Fruit fly (Drosophila melanogaster): ENCODE measurements around the gene CG34393.

CG34393 gene

dm6 chr2L:3158260-3159072 lies 41.8 kb downstream of the CG34393 start (continued):
- TF ChIP-seq dan (GFP tag; IDR thresholded peaks at IDR 0.05) (no peak), CTCF (GFP tag; optimal IDR thresholded peaks at IDR 0.05) (peak; percentile 32), lmd (GFP tag; IDR thresholded peaks at IDR 0.05) (peak; percentile 30; the same call in 1 of the 2 replicates), CG15601 (tag; optimal IDR thresholded peaks at IDR 0.05) (peak; percentile 19), CG2202 (tag; optimal IDR thresholded peaks at IDR 0.05) (no peak), Lpt (GFP tag; optimal IDR thresholded peaks at IDR 0.05) (no peak), CG12769 (tag; optimal IDR thresholded peaks at IDR 0.05) (no peak), CG12391 (tag; optimal IDR thresholded peaks at IDR 0.05) (peak; percentile 19), D19A (tag; optimal IDR thresholded peaks at IDR 0.05) (peak; percentile 22), Fer3 (tag; optimal IDR thresholded peaks at IDR 0.05) (no peak), ato (GFP tag; IDR thresholded peaks at IDR 0.05; ENCODE audit: partially characterized antibody) (no peak), yki (optimal IDR thresholded peaks at IDR 0.05) (no peak), CG11247 (GFP tag; IDR thresholded peaks at IDR 0.05) (no peak), Oaz (GFP tag; IDR thresholded peaks at IDR 0.05) (no peak), Scr (GFP tag; IDR thresholded peaks at IDR 0.05; ENCODE audit: partially characterized antibody) (0 out of 2 replicates have a peak, but pooled peaks have one; percentile 9), inv (GFP tag; IDR thresholded peaks at IDR 0.05; ENCODE audit: partially characterized antibody) (peak; percentile 22; the same call in 1 of the 2 replicates), Drgx (GFP tag; IDR thresholded peaks at IDR 0.05) (peak; percentile 19; the same call in 1 of the 2 replicates), Lhr (GFP tag; optimal IDR thresholded peaks at IDR 0.05) (no peak), CG4707 (GFP tag; optimal IDR thresholded peaks at IDR 0.05) (peak; percentile 51), sd (tag; optimal IDR thresholded peaks at IDR 0.05) (peak; percentile 83), CG34376 (GFP tag; optimal IDR thresholded peaks at IDR 0.05) (peak; percentile 66), ap (GFP tag; IDR thresholded peaks at IDR 0.05) (0 out of 2 replicates have a peak, but pooled peaks have one; percentile 5), eve (GFP tag; optimal IDR thresholded peaks at IDR 0.05) (peak in 1 of 2 experiments; percentile 47), amos (GFP tag; IDR thresholded peaks at IDR 0.05; ENCODE audit: partially characterized antibody) (peak; percentile 33; the same call in 1 of the 2 replicates), MTF-1 (GFP tag; optimal IDR thresholded peaks at IDR 0.05; ENCODE audit: borderline replicate concordance) (peak; percentile 26), esg (GFP tag; conservative IDR thresholded peaks at IDR 0.05) (no peak), Antp (GFP tag; optimal IDR thresholded peaks at IDR 0.05) (no peak), Hand (GFP tag; optimal IDR thresholded peaks at IDR 0.05) (peak; percentile 26), ewg (GFP tag; optimal IDR thresholded peaks at IDR 0.05) (peak; percentile 47), CG7839 (tag; optimal IDR thresholded peaks at IDR 0.05) (peak; percentile 9), CG32767 (GFP tag; IDR thresholded peaks at IDR 0.05) (no peak), row (GFP tag; IDR thresholded peaks at IDR 0.05) (peak; percentile 57), Rfx (GFP tag; IDR thresholded peaks at IDR 0.05) (peak; percentile 54), CG2678 (tag; optimal IDR thresholded peaks at IDR 0.05) (peak; percentile 43), BtbVII (GFP tag; optimal IDR thresholded peaks at IDR 0.05) (peak; percentile 8), kay (GFP tag; optimal IDR thresholded peaks at IDR 0.05) (peak; percentile 51), CG12155 (GFP tag; optimal IDR thresholded peaks at IDR 0.05) (no peak), CG7372 (GFP tag; IDR thresholded peaks at IDR 0.05) (no peak), dmrt11E (tag; optimal IDR thresholded peaks at IDR 0.05) (peak; percentile 15), CoRest (tag; optimal IDR thresholded peaks at IDR 0.05) (peak; percentile 16), Mad (GFP tag; optimal IDR thresholded peaks at IDR 0.05) (peak; percentile 35), CG8290 (GFP tag; optimal IDR thresholded peaks at IDR 0.05) (no peak), CG8290 (tag; optimal IDR thresholded peaks at IDR 0.05) (peak in 1 of 2 experiments; percentile 5), CG7745 (tag; optimal IDR thresholded peaks at IDR 0.05) (no peak), vvl (GFP tag; IDR thresholded peaks at IDR 0.05) (peak; percentile 28), bcd (GFP tag; optimal IDR thresholded peaks at IDR 0.05) (no peak), gsb (GFP tag; IDR thresholded peaks at IDR 0.05) (no peak), gem (tag; optimal IDR thresholded peaks at IDR 0.05) (peak; percentile 35), PHDP (tag; optimal IDR thresholded peaks at IDR 0.05) (peak; percentile 37), tap (tag; optimal IDR thresholded peaks at IDR 0.05) (no peak)

Measured in whole organism, embryonic.